Fruit fly (Drosophila melanogaster) whole organism: ENCODE measurements around the gene fray.

Source experiments
- CG8478 ChIP-seq: fragments of >200 bp; optimal IDR thresholded peaks from 2 replicates; lab custom pipeline; 2018; ENCODE audit warnings: inconsistent platforms
- Dll ChIP-seq: fragments of >200 bp; optimal IDR thresholded peaks from 2 replicates; lab custom pipeline; 2017
- psq ChIP-seq: fragments of >200 bp; optimal IDR thresholded peaks from 2 replicates; lab custom pipeline; 2017
- usp ChIP-seq: fragments of >200 bp; optimal IDR thresholded peaks from 2 replicates; lab custom pipeline; 2017; ENCODE audit warnings: missing biosample characterization, missing genetic modification characterization, mixed read lengths

DNA sequence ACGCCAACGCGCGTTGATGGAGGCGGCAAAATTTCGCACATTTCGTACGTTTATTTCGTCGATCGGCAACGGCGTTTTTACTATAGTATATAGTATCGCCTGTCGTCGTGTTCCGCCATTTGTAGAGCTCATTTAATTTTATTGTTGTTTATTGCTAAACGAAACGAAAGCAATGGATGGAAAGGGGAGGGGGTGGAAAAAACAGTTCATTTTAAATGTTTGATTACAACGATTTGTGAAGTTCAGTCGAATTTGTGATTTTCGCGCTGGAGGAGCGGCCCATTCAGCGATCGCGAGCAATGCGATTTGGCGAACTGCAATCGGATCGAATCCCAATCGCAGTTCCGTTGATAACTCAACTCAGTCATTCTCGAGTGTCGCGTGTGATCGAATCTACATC, 8.1 kb downstream of the fray start:
- TF ChIP-seq usp (GFP tag; lab: Kevin White, UChicago) (no peak), Dll (lab: Kevin White, UChicago) (no peak), psq (lab: Kevin White, UChicago) (no peak), CG8478 (lab: Kevin White, UChicago) (no peak)
